Worm (Caenorhabditis elegans): Measurements from ENCODE around the gene srt-74.
A peak's percentile ranks its signal among the peaks of the same experiment; 100 is the strongest.

srt-74 gene

DNA sequence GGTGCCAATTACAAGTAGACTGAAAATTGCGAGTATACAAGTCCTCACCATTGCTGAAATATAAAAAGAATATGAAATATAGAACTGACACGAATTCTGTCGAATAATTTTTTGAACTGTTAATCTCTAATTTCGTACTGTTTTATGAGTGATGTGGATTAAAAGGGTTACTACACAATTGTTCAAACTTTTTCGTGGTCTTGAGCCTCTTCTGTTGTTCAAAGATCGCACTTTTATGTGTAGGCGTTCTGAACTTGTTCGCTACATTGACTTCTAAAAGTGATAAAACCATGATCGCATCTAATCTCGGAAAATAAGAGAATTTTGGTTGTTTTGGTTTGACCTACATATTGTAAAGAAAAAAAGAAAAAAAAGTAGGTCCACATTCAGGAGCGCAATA, 34.1 kb downstream of the srt-74 start, which contains the start of gene K02E11.4:
Gene K02E11.4, minus strand, starts transcription at position 101 of the 400 bp plus-strand sequence.
- TF ChIP-seq pros-1 (tag; optimal IDR thresholded peaks at IDR 0.05) = no peak
- no peak for TF ChIP-seq hlh-30 (tag; optimal IDR thresholded peaks at IDR 0.05; ENCODE audit: insufficient read depth)
- no peak for TF ChIP-seq hlh-6 (tag; optimal IDR thresholded peaks at IDR 0.05)
- no peak for TF ChIP-seq K09A11.1 (tag; optimal IDR thresholded peaks at IDR 0.05; ENCODE audit: insufficient read depth)

DNA sequence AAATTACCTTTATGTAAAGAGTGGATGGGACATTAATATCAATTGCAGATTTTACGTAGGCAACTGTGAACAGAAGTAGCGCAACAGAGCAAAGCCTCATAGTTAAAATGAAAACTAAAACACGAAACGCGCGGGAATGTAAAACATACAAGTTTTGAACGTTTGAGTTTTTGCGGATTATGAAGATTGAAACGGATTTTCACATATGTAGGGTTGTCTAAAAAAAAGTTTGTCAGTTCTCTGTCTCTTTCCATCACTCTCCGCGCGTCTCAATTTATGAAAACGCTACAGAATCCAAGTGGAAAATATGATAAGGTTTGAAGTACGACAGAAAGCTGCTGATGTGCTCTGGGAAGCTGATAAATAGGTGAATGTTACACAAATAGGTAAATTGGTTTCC, 35.4 kb downstream of the srt-74 start, which contains the start of gene K02E11.3:
Gene K02E11.3, minus strand, starts transcription at position 101 of the 400 bp plus-strand sequence.
- TF ChIP-seq C38D4.7 (GFP tag; optimal IDR thresholded peaks at IDR 0.05) (no peak), sox-2 (GFP tag; IDR thresholded peaks at IDR 0.05) (no peak)

DNA sequence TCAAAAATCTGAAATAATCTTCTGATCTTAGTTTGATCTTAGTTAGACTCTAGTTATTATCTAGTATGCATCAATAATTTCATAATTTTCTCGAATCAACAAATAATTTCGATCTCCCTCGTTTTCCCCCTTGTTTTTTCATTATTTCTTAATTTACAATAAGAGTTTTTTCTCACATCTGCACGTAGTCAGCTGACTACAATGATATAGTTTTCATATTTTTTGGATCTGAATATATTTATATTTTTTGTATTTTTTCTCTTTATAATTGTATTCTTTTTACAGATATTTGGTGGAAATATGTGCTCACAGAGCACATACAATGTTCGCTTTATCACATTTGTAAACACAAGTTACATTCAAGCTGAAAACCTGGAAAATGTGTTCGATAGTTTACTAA, 38.2 kb downstream of the srt-74 start, which contains the start of gene sre-7:
Gene sre-7, plus strand, starts transcription at position 301 of the 400 bp plus-strand sequence.
- TF ChIP-seq sox-4 (tag; optimal IDR thresholded peaks at IDR 0.05) = no peak
- no peak for TF ChIP-seq madf-2 (tag; optimal IDR thresholded peaks at IDR 0.05)
- TF ChIP-seq ceh-2 (tag; optimal IDR thresholded peaks at IDR 0.05) = no peak
- no peak for TF ChIP-seq T23F11.4 (GFP tag; optimal IDR thresholded peaks at IDR 0.05)
- no peak for TF ChIP-seq dve-1 (tag; optimal IDR thresholded peaks at IDR 0.05)
- no peak for TF ChIP-seq ceh-48 (tag; optimal IDR thresholded peaks at IDR 0.05)

DNA sequence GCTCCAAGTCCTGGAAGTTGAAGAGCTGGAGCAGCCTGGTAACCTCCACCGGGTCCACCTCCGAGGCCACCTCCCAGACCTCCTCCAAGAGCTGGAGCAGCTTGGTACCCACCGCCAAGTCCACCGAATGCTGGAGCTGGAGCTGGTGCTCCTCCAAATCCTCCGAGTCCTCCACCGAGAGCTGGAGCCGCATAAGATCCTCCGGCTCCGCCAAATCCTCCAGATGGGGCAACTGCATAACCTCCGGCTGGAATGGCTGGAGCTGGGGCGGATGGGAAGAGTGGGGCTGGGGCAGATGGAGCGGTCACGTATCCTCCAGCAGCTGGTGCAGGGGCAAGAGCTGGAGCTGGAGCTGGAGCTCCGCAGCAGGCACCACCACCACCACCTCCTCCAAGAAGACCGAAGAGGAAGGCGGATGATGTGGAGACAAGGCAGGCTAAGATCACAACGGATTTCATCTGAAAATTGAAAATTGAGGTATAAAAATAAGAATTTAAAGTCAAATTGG, 41.4 kb downstream of the srt-74 start, which contains the start of gene K02E11.10:
Gene K02E11.10, minus strand, starts transcription at position 458 of the 508 bp plus-strand sequence.
- TF ChIP-seq zip-5 (tag; optimal IDR thresholded peaks at IDR 0.05) (no peak), rnt-1 (tag; optimal IDR thresholded peaks at IDR 0.05) (no peak), T23F11.4 (GFP tag; optimal IDR thresholded peaks at IDR 0.05) (peak; percentile 4), nhr-11 (tag; optimal IDR thresholded peaks at IDR 0.05) (no peak), elt-4 (tag; optimal IDR thresholded peaks at IDR 0.05) (peak; percentile 63)

DNA sequence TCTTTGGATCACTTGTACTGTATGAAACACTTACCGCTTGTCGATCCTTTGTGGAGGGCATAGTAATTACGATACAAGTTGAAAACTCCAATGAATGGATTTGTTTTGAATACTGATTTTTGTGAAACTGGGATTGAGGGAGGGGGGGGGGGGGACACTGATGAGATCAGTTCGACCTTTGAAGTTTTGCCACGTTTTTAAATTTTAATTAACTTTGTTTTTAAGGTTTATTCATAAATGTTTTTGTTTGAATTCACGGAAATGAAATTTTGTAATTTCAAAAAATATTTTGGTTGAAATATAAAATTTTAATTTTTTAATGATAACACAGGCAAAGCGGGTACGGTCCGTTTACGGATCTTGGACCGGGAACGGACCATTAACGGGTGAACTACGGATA, 46.2 kb downstream of the srt-74 start, which contains the start of gene ent-3:
Gene ent-3, minus strand, starts transcription at position 101 of the 400 bp plus-strand sequence.
- no peak for TF ChIP-seq rnt-1 (tag; optimal IDR thresholded peaks at IDR 0.05)
- TF ChIP-seq pag-3 (tag; optimal IDR thresholded peaks at IDR 0.05; ENCODE audit: borderline replicate concordance) = no peak
- TF ChIP-seq ref-2 (tag; optimal IDR thresholded peaks at IDR 0.05) = no peak
- no peak for TF ChIP-seq madf-2 (tag; optimal IDR thresholded peaks at IDR 0.05)
- no peak for TF ChIP-seq nhr-11 (tag; optimal IDR thresholded peaks at IDR 0.05)
- no peak for TF ChIP-seq unc-42 (tag; optimal IDR thresholded peaks at IDR 0.05)
- TF ChIP-seq ttx-3 (tag; optimal IDR thresholded peaks at IDR 0.05) = no peak
- TF ChIP-seq ceh-24 (tag; optimal IDR thresholded peaks at IDR 0.05) = no peak
- no peak for TF ChIP-seq ceh-48 (tag; optimal IDR thresholded peaks at IDR 0.05)
- TF ChIP-seq odd-2 (tag; optimal IDR thresholded peaks at IDR 0.05) = no peak
- no peak for TF ChIP-seq ceh-22 (tag; optimal IDR thresholded peaks at IDR 0.05)
- TF ChIP-seq hlh-30 (tag; optimal IDR thresholded peaks at IDR 0.05; ENCODE audit: insufficient read depth) = no peak
- no peak for TF ChIP-seq pat-9 (tag; optimal IDR thresholded peaks at IDR 0.05)

DNA sequence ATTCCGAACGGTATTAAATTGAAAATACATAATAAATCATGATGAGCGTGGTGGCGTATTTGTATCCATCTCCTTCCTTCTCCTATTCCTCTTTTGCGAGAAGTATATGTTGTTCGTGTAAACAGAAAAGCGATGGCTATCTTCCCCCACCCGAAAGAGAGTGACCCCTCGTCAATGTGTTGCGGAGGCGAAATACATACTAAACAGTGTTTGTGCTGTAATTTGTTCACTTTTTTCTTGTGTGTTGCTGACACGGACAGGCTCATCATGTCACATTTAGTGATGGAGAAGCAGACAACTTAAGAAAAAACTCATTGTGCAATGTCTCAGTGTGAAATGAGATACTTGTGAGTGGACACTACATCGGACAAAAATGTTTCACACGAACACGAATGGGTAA, 50.5 kb downstream of the srt-74 start:
- TF ChIP-seq ceh-30 (tag; optimal IDR thresholded peaks at IDR 0.05) (no peak), sdc-2 (tag; optimal IDR thresholded peaks at IDR 0.05) (no peak), ceh-6 (GFP tag; optimal IDR thresholded peaks at IDR 0.05) (no peak), nfya-1 (tag; optimal IDR thresholded peaks at IDR 0.05) (no peak)

Data from whole organism, late embryonic.